Worm (Caenorhabditis elegans): Measurements from ENCODE around the gene grl-29.
"Not testable (repeated sequence)": the region's sequence is repeated elsewhere in the genome, so short reads cannot be mapped to it uniquely, and the experiment has no call there.

The grl-29 gene

DNA sequence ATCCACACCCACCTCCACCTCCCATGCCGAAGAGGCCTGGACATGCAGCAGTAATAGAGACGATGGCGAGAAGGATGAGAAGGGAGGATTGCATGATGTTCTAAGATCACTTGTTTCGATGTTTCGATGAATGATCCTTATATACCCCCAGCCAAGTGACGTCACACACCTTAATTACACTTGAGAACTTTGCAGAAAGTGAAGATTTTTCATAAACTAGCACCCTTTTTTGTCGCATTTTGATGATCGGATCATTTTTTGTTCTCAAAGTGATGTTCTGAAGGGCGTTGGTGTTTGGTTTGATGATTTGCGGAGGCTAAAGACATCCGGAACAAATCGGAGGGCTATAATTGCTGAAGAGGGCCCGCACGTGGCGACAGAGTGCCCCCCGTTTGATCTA is 20.7 kb upstream of the grl-29 start, which contains the start of gene grl-27:
Gene grl-27, minus strand, starts transcription at position 101 of the 400 bp plus-strand sequence.
- no peak for TF ChIP-seq unc-42 (tag; optimal IDR thresholded peaks at IDR 0.05)
- no peak for TF ChIP-seq C38D4.7 (GFP tag; optimal IDR thresholded peaks at IDR 0.05)
- TF ChIP-seq C08G9.2 (tag; optimal IDR thresholded peaks at IDR 0.05), result no peak
- TF ChIP-seq sox-4 (tag; optimal IDR thresholded peaks at IDR 0.05), result no peak
- no peak for TF ChIP-seq pag-3 (tag; optimal IDR thresholded peaks at IDR 0.05; ENCODE audit: borderline replicate concordance)
- no peak for TF ChIP-seq hlh-8 (tag; optimal IDR thresholded peaks at IDR 0.05)
- TF ChIP-seq pqm-1 (tag; optimal IDR thresholded peaks at IDR 0.05), result no peak
- no peak for TF ChIP-seq T23F11.4 (GFP tag; optimal IDR thresholded peaks at IDR 0.05)
- TF ChIP-seq madf-2 (tag; optimal IDR thresholded peaks at IDR 0.05), result no peak
- no peak for TF ChIP-seq elt-2 (tag; optimal IDR thresholded peaks at IDR 0.05)
- no peak for TF ChIP-seq hlh-13 (GFP tag; optimal IDR thresholded peaks at IDR 0.05)
- TF ChIP-seq ceh-34 (tag; optimal IDR thresholded peaks at IDR 0.05), result no peak
- no peak for TF ChIP-seq ceh-30 (tag; optimal IDR thresholded peaks at IDR 0.05)
- no peak for TF ChIP-seq ama-1 (optimal IDR thresholded peaks at IDR 0.05)
- TF ChIP-seq K02D7.2 (tag; optimal IDR thresholded peaks at IDR 0.05), result no peak
- no peak for TF ChIP-seq ceh-45 (GFP tag; IDR thresholded peaks at IDR 0.05)
- TF ChIP-seq pax-1 (tag; optimal IDR thresholded peaks at IDR 0.05), result no peak

DNA sequence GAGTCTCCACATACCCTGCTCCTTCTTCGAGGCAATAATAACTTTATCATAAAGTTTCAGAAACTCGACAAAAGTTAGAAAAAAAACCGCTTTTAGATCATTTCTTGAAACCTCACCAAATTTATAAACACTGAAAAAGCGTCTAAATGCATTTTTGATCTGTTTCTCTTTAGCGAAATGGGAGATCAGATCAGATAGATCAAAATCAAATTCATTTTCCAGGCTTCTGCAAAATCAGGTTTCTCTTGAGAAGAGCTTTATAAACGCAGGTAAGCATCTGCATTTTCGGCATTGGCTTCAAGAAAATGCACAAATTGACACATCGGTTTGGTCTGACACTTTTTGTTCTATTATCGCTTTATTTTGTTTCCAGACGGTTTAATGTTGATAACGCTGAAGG is 17.4 kb upstream of the grl-29 start, which contains the start of gene F40C5.1:
Gene F40C5.1, plus strand, starts transcription at position 301 of the 400 bp plus-strand sequence.
- TF ChIP-seq elt-2, F13H6.1, pat-9 (tag; optimal IDR thresholded peaks at IDR 0.05): not testable (repeated sequence)

DNA sequence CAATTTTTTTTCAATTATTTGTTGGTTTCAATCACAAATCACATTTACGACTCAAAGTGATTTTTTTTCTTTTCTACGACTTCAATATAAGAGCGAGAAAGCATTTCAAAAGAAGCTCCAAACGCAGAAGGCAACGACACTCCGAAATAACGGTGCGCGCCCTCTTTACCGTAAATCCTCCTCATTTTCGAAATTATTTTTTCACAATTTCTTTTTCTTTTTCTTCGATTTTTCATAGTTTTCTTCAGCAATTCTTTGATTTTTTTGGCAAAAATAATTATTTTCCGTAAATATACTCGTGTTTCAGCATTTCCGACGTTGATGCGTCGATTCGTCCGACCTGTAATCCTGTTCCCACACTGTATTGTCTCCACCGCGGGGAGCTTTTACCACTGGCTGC is 15.7 kb upstream of the grl-29 start, which contains the start of gene F40C5.2:
Gene F40C5.2, plus strand, starts transcription at position 301 of the 400 bp plus-strand sequence.
- not testable (repeated sequence) for TF ChIP-seq pros-1, ceh-22, fkh-6 (tag; optimal IDR thresholded peaks at IDR 0.05)

DNA sequence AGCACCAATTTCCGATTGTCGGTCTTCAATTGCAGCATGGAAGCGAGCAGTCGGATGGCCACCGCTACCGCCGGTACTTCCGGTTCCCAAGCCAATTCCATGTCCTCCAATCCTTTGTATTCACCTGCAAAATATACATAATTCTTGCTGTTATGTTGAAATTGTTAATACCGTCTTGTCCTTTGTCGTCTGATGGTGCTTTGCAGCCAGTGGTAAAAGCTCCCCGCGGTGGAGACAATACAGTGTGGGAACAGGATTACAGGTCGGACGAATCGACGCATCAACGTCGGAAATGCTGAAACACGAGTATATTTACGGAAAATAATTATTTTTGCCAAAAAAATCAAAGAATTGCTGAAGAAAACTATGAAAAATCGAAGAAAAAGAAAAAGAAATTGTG is 9.3 kb upstream of the grl-29 start, which contains the start of gene T24A6.17:
Gene T24A6.17, minus strand, starts transcription at position 101 of the 400 bp plus-strand sequence.
- TF ChIP-seq tbx-7 (tag; optimal IDR thresholded peaks at IDR 0.05); ets-4 (tag; optimal IDR thresholded peaks at IDR 0.05); ama-1 (optimal IDR thresholded peaks at IDR 0.05): not testable (repeated sequence)

DNA sequence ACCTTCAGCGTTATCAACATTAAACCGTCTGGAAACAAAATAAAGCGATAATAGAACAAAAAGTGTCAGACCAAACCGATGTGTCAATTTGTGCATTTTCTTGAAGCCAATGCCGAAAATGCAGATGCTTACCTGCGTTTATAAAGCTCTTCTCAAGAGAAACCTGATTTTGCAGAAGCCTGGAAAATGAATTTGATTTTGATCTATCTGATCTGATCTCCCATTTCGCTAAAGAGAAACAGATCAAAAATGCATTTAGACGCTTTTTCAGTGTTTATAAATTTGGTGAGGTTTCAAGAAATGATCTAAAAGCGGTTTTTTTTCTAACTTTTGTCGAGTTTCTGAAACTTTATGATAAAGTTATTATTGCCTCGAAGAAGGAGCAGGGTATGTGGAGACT is 7.8 kb upstream of the grl-29 start, which contains the start of gene T24A6.16:
Gene T24A6.16, minus strand, starts transcription at position 101 of the 400 bp plus-strand sequence.
- not testable (repeated sequence) for TF ChIP-seq lin-11 (tag; optimal IDR thresholded peaks at IDR 0.05); pag-3 (tag; optimal IDR thresholded peaks at IDR 0.05; ENCODE audit: borderline replicate concordance); dve-1 (tag; optimal IDR thresholded peaks at IDR 0.05)

DNA sequence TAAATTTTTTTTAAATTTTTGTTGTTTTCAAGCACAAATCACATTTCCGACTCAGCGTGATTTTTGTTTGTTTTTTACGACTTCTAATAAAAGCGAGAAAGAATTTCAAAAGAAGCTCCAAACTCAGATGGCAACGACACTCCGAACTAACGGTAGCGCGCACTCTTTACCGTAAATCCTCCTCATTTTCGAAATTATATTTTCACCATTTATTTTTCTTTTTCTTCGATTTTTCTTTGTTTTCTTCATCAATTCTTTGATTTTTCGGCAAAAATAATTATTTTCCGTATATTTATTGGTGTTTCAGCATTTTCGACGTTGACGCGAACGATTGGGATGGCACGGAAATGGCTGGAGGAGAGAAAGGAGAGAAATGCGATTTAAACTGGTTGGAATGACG is 3.7 kb upstream of the grl-29 start, which contains the start of gene T24A6.1:
Gene T24A6.1, plus strand, starts transcription at position 301 of the 400 bp plus-strand sequence.
- TF ChIP-seq zip-5, ahr-1, lim-6 (tag; optimal IDR thresholded peaks at IDR 0.05): not testable (repeated sequence)

DNA sequence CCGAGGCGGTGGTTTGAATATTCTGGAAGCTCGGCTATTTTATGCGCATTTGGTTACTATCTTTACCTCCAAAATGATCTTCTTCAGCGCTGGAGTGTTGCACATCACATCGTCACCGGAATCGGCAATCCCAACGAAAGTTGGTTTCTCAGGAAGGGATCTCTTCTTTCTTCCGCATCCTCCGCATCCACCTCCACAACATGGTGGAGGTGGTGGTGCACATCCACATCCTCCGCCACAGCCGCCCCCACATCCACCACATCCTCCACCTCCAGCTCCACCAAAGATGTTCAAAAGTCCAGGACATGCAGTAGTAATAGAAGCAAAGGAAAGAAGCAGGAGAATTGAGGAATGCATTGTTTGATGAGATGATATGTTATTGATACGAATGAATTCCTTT is 2.4 kb upstream of the grl-29 start, which contains the start of gene grl-31:
Gene grl-31, minus strand, starts transcription at position 357 of the 400 bp plus-strand sequence.
- TF ChIP-seq ceh-19 (GFP tag; optimal IDR thresholded peaks at IDR 0.05) (no peak), npax-4 (tag; optimal IDR thresholded peaks at IDR 0.05) (no peak), tbx-2 (tag; optimal IDR thresholded peaks at IDR 0.05) (no peak), odd-2 (tag; optimal IDR thresholded peaks at IDR 0.05) (no peak), C38D4.7 (GFP tag; optimal IDR thresholded peaks at IDR 0.05) (no peak), unc-86 (tag; optimal IDR thresholded peaks at IDR 0.05) (no peak), F13H6.1 (tag; optimal IDR thresholded peaks at IDR 0.05) (no peak), hlh-30 (tag; optimal IDR thresholded peaks at IDR 0.05; ENCODE audit: insufficient read depth) (no peak), ceh-6 (GFP tag; optimal IDR thresholded peaks at IDR 0.05) (no peak), ref-2 (tag; optimal IDR thresholded peaks at IDR 0.05) (no peak), ceh-30 (tag; optimal IDR thresholded peaks at IDR 0.05) (no peak)

All from whole organism, late embryonic.